Fruit fly (Drosophila melanogaster): Measurements from ENCODE around the gene Ssb-c31a.

Gene Ssb-c31a

DNA sequence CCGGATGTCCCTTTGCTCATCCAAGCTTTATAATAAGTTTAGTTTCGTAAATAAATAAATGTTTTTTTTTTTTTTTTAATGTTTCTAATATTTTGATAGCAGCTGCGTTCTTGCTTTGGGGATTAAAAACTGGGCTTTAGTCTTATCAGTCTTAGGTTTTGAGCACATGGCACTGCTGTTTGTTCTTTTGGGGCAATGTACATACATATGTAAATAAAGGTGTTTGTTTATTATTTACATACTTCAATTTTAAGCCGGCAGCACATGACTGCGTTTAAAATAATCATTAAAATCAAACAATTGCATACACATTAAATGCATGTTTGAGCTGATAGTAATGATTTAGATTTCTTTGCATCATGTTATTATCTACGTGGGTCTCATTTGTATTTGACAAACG is 46.9 kb upstream of the Ssb-c31a start (continued):
- TF ChIP-seq CG4854 (GFP tag; optimal IDR thresholded peaks at IDR 0.05) = peak; percentile 72
- peak; percentile 54 for TF ChIP-seq CG12391 (tag; optimal IDR thresholded peaks at IDR 0.05)
- peak; percentile 78 for TF ChIP-seq odd (GFP tag; optimal IDR thresholded peaks at IDR 0.05)
- peak; percentile 34 for TF ChIP-seq Hey (tag; optimal IDR thresholded peaks at IDR 0.05)
- no peak for TF ChIP-seq dati (GFP tag; IDR thresholded peaks at IDR 0.05)
- TF ChIP-seq CG7745 (tag; optimal IDR thresholded peaks at IDR 0.05) = peak; percentile 86
- TF ChIP-seq CHES-1-like (GFP tag; optimal IDR thresholded peaks at IDR 0.05) = peak; percentile 59
- TF ChIP-seq CG2712 (tag; optimal IDR thresholded peaks at IDR 0.05) = peak; percentile 84
- TF ChIP-seq cwo (GFP tag; optimal IDR thresholded peaks at IDR 0.05) = peak; percentile 53
- peak; percentile 3 for TF ChIP-seq vfl (GFP tag; optimal IDR thresholded peaks at IDR 0.05)
- no peak for TF ChIP-seq CG4730 (GFP tag; IDR thresholded peaks at IDR 0.05)
- TF ChIP-seq dpn (GFP tag; optimal IDR thresholded peaks at IDR 0.05) = peak; percentile 45 to 58
- TF ChIP-seq unpg (GFP tag; optimal IDR thresholded peaks at IDR 0.05) = peak; percentile 81
- peak; percentile 74 for TF ChIP-seq CG11723 (GFP tag; optimal IDR thresholded peaks at IDR 0.05)
- peak; percentile 66 for TF ChIP-seq CG17328 (GFP tag; IDR thresholded peaks at IDR 0.05)
- TF ChIP-seq gsb (GFP tag; IDR thresholded peaks at IDR 0.05) = 0 out of 2 replicates have a peak, but pooled peaks have one; percentile 11
- TF ChIP-seq CG13424 (tag; optimal IDR thresholded peaks at IDR 0.05) = peak; percentile 69
- TF ChIP-seq CG14014 (GFP tag; IDR thresholded peaks at IDR 0.05) = peak; percentile 63; the same call in 1 of the 2 replicates
- TF ChIP-seq seq (GFP tag; IDR thresholded peaks at IDR 0.05) = peak; percentile 41; the same call in 1 of the 2 replicates
- TF ChIP-seq tap (tag; optimal IDR thresholded peaks at IDR 0.05) = peak; percentile 78
- no peak for TF ChIP-seq bowl (GFP tag; IDR thresholded peaks at IDR 0.05)
- no peak for TF ChIP-seq br (optimal IDR thresholded peaks at IDR 0.05)
- TF ChIP-seq Doc3 (GFP tag; IDR thresholded peaks at IDR 0.05; ENCODE audit: partially characterized antibody) = no peak
- peak; percentile 65 for TF ChIP-seq Atf-2 (GFP tag; optimal IDR thresholded peaks at IDR 0.05)
- TF ChIP-seq bsh (GFP tag; optimal IDR thresholded peaks at IDR 0.05) = peak in 1 of 2 experiments; percentile 90
- no peak for TF ChIP-seq HmgD (GFP tag; optimal IDR thresholded peaks at IDR 0.05)
- TF ChIP-seq sr (GFP tag; IDR thresholded peaks at IDR 0.05) = peak; percentile 55; the same call in 1 of the 3 replicates
- TF ChIP-seq CG6791 (GFP tag; IDR thresholded peaks at IDR 0.05; ENCODE audit: partially characterized antibody) = no peak
- peak; percentile 71 for TF ChIP-seq CG3838 (GFP tag; optimal IDR thresholded peaks at IDR 0.05)
- TF ChIP-seq NfI (GFP tag; optimal IDR thresholded peaks at IDR 0.05) = peak; percentile 32
- peak; percentile 81 for TF ChIP-seq CG18262 (tag; optimal IDR thresholded peaks at IDR 0.05)
- TF ChIP-seq CG10209 (GFP tag; optimal IDR thresholded peaks at IDR 0.05) = peak; percentile 89
- TF ChIP-seq phol (tag; optimal IDR thresholded peaks at IDR 0.05) = peak; percentile 35
- peak; percentile 17 for TF ChIP-seq CG2120 (GFP tag; optimal IDR thresholded peaks at IDR 0.05)
- TF ChIP-seq Meics (GFP tag; optimal IDR thresholded peaks at IDR 0.05) = peak; percentile 46
- TF ChIP-seq Tbp (GFP tag; optimal IDR thresholded peaks at IDR 0.05) = no peak
- TF ChIP-seq CG17802 (tag; optimal IDR thresholded peaks at IDR 0.05) = peak; percentile 37
- TF ChIP-seq ATbp (GFP tag; optimal IDR thresholded peaks at IDR 0.05) = peak; percentile 98
- TF ChIP-seq CG6254 (GFP tag; optimal IDR thresholded peaks at IDR 0.05) = peak; percentile 90
- TF ChIP-seq CG2678 (tag; optimal IDR thresholded peaks at IDR 0.05) = peak; percentile 84
- peak; percentile 73 for TF ChIP-seq NC2β (GFP tag; optimal IDR thresholded peaks at IDR 0.05)
- peak; percentile 7 for TF ChIP-seq CG31388 (GFP tag; optimal IDR thresholded peaks at IDR 0.05)
- TF ChIP-seq CG8281 (tag; optimal IDR thresholded peaks at IDR 0.05) = peak; percentile 55
- TF ChIP-seq disco-r (GFP tag; optimal IDR thresholded peaks at IDR 0.05) = peak; percentile 56
- TF ChIP-seq CG7556 (GFP tag; optimal IDR thresholded peaks at IDR 0.05) = peak; percentile 82
- peak; percentile 68 for TF ChIP-seq D19A (tag; optimal IDR thresholded peaks at IDR 0.05)
- TF ChIP-seq CG9876 (GFP tag; optimal IDR thresholded peaks at IDR 0.05) = peak; percentile 34
- no peak for TF ChIP-seq abd-A (tag; optimal IDR thresholded peaks at IDR 0.05)
- TF ChIP-seq CG9817 (tag; optimal IDR thresholded peaks at IDR 0.05) = peak; percentile 34
- TF ChIP-seq nerfin-2 (GFP tag; IDR thresholded peaks at IDR 0.05; ENCODE audit: partially characterized antibody) = no peak

All from whole organism, embryonic.